Fruit fly (Drosophila melanogaster) whole organism, wandering third instar larva: Measurements from ENCODE around the gene blot.

Source experiments
- CrebA ChIP-seq: fragments of 200-800 bp; sonication (Bioruptor generic); optimal IDR thresholded peaks from 2 replicates; lab custom pipeline; 2016; ENCODE audit warnings: missing biosample characterization, mild to moderate bottlenecking, missing genetic modification characterization, borderline replicate concordance
- Dif ChIP-seq: fragments of 200-275, 200-300 bp; sonication (Bioruptor generic); optimal IDR thresholded peaks from 2 replicates; lab custom pipeline; 2018; ENCODE audit warnings: missing biosample characterization, missing genetic modification characterization; ENCODE audit not compliant: partially characterized antibody
- dl ChIP-seq, 2 experiments: fragments of 175-275, 200-275 bp in 1 of 2; fragments of 200-275 bp in 1 of 2; sonication (Bioruptor generic); optimal IDR thresholded peaks; lab custom pipeline; 2018; ENCODE audit warnings: mild to moderate bottlenecking in 2 of 2, missing biosample characterization in 2 of 2, missing genetic modification characterization in 2 of 2, moderate library complexity in 2 of 2; ENCODE audit not compliant: partially characterized antibody in 2 of 2, insufficient read depth in 1 of 2
- dmrt93B ChIP-seq: fragments of 200-800 bp; sonication (Bioruptor generic); optimal IDR thresholded peaks from 2 replicates; lab custom pipeline; 2018; ENCODE audit warnings: missing biosample characterization, mild to moderate bottlenecking, missing genetic modification characterization
- h ChIP-seq: fragments of 200-800 bp; sonication (Bioruptor generic); optimal IDR thresholded peaks from 3 replicates; lab custom pipeline; 2016; ENCODE audit warnings: missing biosample characterization, mild to moderate bottlenecking, missing genetic modification characterization
- psq ChIP-seq: fragments of 200-800 bp; sonication (Bioruptor generic); optimal IDR thresholded peaks from 3 replicates; lab custom pipeline; 2017; ENCODE audit warnings: missing biosample characterization, mild to moderate bottlenecking, missing genetic modification characterization, moderate library complexity
- sage ChIP-seq: fragments of 200-800 bp; sonication (Bioruptor generic); optimal IDR thresholded peaks from 2 replicates; lab custom pipeline; 2016; ENCODE audit warnings: missing biosample characterization, mild to moderate bottlenecking, missing genetic modification characterization
- sv ChIP-seq: fragments of 200-800 bp; sonication (Bioruptor generic); optimal IDR thresholded peaks from 3 replicates; lab custom pipeline; 2016; ENCODE audit warnings: missing biosample characterization, missing genetic modification characterization

dm6 chr3L:17349604-17350003, 71.7 kb downstream of the blot start, which contains the start of gene Mip:
- TF ChIP-seq h (no peak), dl (GFP tag; optimal IDR thresholded peaks at IDR 0.05; lab: Kevin White, UChicago; ENCODE audit: insufficient read depth in 1 of 2, partially characterized antibody in 2 of 2) (no peak), dmrt93B (GFP tag; lab: Kevin White, UChicago) (no peak), CrebA (GFP tag; lab: Kevin White, UChicago) (no peak), sage (GFP tag; lab: Kevin White, UChicago) (no peak), psq (GFP tag; lab: Kevin White, UChicago) (no peak), Dif (GFP tag; lab: Kevin White, UChicago) (no peak), sv (no peak)
